Fruit fly (Drosophila melanogaster): ENCODE results near the gene Membrin.

Membrin gene

DNA sequence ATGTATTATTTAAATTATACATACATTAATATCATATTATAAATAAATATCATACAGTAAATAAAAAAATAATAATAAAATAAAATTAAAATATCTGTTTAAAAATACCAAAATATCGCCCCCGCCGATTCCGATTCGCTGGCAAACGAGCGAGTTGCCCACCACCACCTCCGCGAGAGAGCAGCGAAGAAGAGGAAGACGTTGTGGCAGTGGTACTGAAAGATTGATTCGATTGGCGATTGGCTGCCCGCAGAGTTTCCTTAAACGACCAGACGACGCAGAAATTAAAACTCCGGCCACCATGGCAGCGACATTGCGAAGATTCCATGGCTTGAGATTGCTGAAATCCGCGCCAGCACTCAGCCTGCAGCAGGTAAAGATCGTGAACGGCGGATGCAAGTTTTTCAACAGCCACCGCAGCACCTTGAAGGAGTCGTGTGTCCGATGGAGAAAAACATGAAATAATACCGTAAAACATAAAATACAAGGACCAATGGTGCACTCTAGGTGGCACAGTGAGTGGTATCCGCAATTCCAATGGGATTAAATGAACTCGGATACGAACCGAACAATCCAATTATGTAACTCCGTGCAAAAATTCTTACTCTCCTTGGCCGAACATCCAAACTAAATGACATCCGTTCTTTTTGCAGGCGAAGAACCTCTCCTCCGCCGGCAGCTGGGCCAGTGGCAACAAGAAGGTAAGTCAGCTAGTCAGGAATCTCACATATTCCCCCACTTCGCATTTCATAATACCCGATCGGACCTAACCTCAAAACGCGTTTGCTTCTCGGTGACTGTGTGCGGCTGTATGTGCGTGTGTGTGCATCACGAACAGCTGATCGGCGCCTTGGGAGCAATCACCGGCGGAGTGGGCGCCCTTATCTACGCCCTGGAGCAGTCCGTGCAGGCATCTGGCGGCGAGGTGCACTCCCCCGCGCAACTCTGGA is 5.9 kb upstream of the Membrin start, which contains the start of gene Cyt-c1 (continued):
- TF ChIP-seq stwl (tag; optimal IDR thresholded peaks at IDR 0.05), result no peak
- no peak for TF ChIP-seq CG12071 (GFP tag; optimal IDR thresholded peaks at IDR 0.05)
- no peak for TF ChIP-seq lola (GFP tag; optimal IDR thresholded peaks at IDR 0.05)
- peak; percentile 70 for TF ChIP-seq MESR4 (GFP tag; optimal IDR thresholded peaks at IDR 0.05)
- no peak for TF ChIP-seq HmgZ (tag; optimal IDR thresholded peaks at IDR 0.05)
- no peak for TF ChIP-seq CG1647 (GFP tag; optimal IDR thresholded peaks at IDR 0.05)
- no peak for TF ChIP-seq zen (tag; optimal IDR thresholded peaks at IDR 0.05)
- TF ChIP-seq Asciz (GFP tag; optimal IDR thresholded peaks at IDR 0.05), result no peak
- TF ChIP-seq ci (GFP tag; IDR thresholded peaks at IDR 0.05), result 0 out of 3 replicates have a peak, but pooled peaks have one; percentile 44
- TF ChIP-seq knrl (GFP tag; IDR thresholded peaks at IDR 0.05; ENCODE audit: partially characterized antibody), result no peak; the same call in 2 of the 3 replicates
- TF ChIP-seq slbo (GFP tag; IDR thresholded peaks at IDR 0.05), result peak; percentile 54
- TF ChIP-seq Eip74EF (GFP tag; optimal IDR thresholded peaks at IDR 0.05), result no peak
- no peak for TF ChIP-seq CoRest (tag; optimal IDR thresholded peaks at IDR 0.05)
- TF ChIP-seq CG3847 (GFP tag; IDR thresholded peaks at IDR 0.05), result 0 out of 2 replicates have a peak, but pooled peaks have one; percentile 14
- no peak for TF ChIP-seq CG16815 (GFP tag; optimal IDR thresholded peaks at IDR 0.05)
- TF ChIP-seq CG6791 (GFP tag; IDR thresholded peaks at IDR 0.05; ENCODE audit: partially characterized antibody), result peak; percentile 63; the same call in 2 of the 3 replicates
- peak; percentile 39 for TF ChIP-seq pzg (GFP tag; optimal IDR thresholded peaks at IDR 0.05)
- no peak for TF ChIP-seq CG32772 (GFP tag; IDR thresholded peaks at IDR 0.05)
- no peak for TF ChIP-seq sug (tag; optimal IDR thresholded peaks at IDR 0.05)
- no peak for TF ChIP-seq Sry-β (GFP tag; optimal IDR thresholded peaks at IDR 0.05)
- TF ChIP-seq Gsc (GFP tag; IDR thresholded peaks at IDR 0.05), result no peak
- TF ChIP-seq CG15011 (GFP tag; optimal IDR thresholded peaks at IDR 0.05), result no peak
- no peak for TF ChIP-seq Hand (GFP tag; optimal IDR thresholded peaks at IDR 0.05)
- peak; percentile 23 for TF ChIP-seq grn (GFP tag; optimal IDR thresholded peaks at IDR 0.05)
- TF ChIP-seq CG8388 (GFP tag; optimal IDR thresholded peaks at IDR 0.05), result no peak
- no peak for TF ChIP-seq kni (GFP tag; optimal IDR thresholded peaks at IDR 0.05)
- peak; percentile 85; the same call in 2 of the 3 replicates for TF ChIP-seq CG34422 (GFP tag; IDR thresholded peaks at IDR 0.05)
- TF ChIP-seq CG6689 (GFP tag; IDR thresholded peaks at IDR 0.05), result no peak
- TF ChIP-seq tio (GFP tag; optimal IDR thresholded peaks at IDR 0.05), result no peak
- TF ChIP-seq CG17802 (tag; optimal IDR thresholded peaks at IDR 0.05), result no peak
- no peak for TF ChIP-seq CG1529 (GFP tag; optimal IDR thresholded peaks at IDR 0.05)
- no peak for TF ChIP-seq Lpt (GFP tag; optimal IDR thresholded peaks at IDR 0.05)
- no peak for TF ChIP-seq sob (GFP tag; IDR thresholded peaks at IDR 0.05)
- no peak for TF ChIP-seq CG11504 (tag; optimal IDR thresholded peaks at IDR 0.05)
- TF ChIP-seq CG2712 (tag; optimal IDR thresholded peaks at IDR 0.05), result peak; percentile 6
- no peak for TF ChIP-seq HLH54F (GFP tag; optimal IDR thresholded peaks at IDR 0.05)
- TF ChIP-seq CG6254 (GFP tag; optimal IDR thresholded peaks at IDR 0.05), result no peak
- TF ChIP-seq Scr (GFP tag; IDR thresholded peaks at IDR 0.05; ENCODE audit: partially characterized antibody), result peak; percentile 75
- no peak for TF ChIP-seq en (GFP tag; optimal IDR thresholded peaks at IDR 0.05)
- TF ChIP-seq zen2 (GFP tag; IDR thresholded peaks at IDR 0.05; ENCODE audit: partially characterized antibody), result no peak
- TF ChIP-seq CG9609 (GFP tag; optimal IDR thresholded peaks at IDR 0.05), result no peak
- no peak for TF ChIP-seq HLHmδ (GFP tag; optimal IDR thresholded peaks at IDR 0.05)
- TF ChIP-seq D (optimal IDR thresholded peaks at IDR 0.05), result no peak
- TF ChIP-seq D (GFP tag; optimal IDR thresholded peaks at IDR 0.05), result no peak
- peak in 1 of 2 experiments; percentile 98 for TF ChIP-seq Pdp1 (GFP tag; optimal IDR thresholded peaks at IDR 0.05)
- no peak for TF ChIP-seq Fer3 (tag; optimal IDR thresholded peaks at IDR 0.05)
- no peak for TF ChIP-seq Adf1 (GFP tag; IDR thresholded peaks at IDR 0.05)

Measured in whole organism, embryonic.